Fruit fly (Drosophila melanogaster): ENCODE data around the gene TwdlD.

The TwdlD gene

DNA sequence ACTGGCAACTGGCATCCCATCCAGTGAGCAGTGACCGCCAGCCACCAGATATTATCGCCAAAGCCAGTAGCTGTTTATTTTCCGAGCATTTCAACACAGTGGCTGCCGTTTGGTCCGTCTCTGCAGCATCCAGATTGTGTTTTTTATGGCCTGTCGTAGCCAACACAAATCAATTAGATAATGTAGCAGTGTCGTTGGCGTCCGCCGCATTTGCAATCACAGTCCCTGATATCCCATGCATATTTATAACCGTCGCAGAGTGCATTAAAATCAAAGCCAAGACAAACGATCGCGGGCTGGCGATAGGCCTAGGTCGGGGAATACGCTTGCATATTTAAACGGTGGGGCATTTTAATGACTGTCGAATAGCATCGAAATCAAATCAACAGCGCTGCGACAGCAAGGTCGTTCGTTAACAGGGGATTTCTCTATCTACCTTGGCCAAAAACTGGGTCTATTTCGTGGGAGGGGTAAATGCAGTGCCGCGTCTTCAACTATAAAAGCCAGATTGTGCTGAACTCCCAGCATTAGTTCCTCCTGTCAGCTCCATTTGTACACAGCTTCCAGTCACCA lies at the start of gene TwdlD:
Gene TwdlD, plus strand, starts transcription at position 523 of the 573 bp plus-strand sequence.
- TF ChIP-seq woc (GFP tag; optimal IDR thresholded peaks at IDR 0.05) (no peak), ey (GFP tag; optimal IDR thresholded peaks at IDR 0.05) (no peak)

- TF ChIP-seq Mio (GFP tag; optimal IDR thresholded peaks at IDR 0.05) (no peak), jim (GFP tag; optimal IDR thresholded peaks at IDR 0.05) (no peak), Rel (GFP tag; optimal IDR thresholded peaks at IDR 0.05) (no peak), Rel (tag; optimal IDR thresholded peaks at IDR 0.05) (no peak), CrebA (GFP tag; optimal IDR thresholded peaks at IDR 0.05; ENCODE audit: borderline replicate concordance) (no peak), dsf (GFP tag; optimal IDR thresholded peaks at IDR 0.05; ENCODE audit: borderline replicate concordance) (no peak), Dif (GFP tag; optimal IDR thresholded peaks at IDR 0.05; ENCODE audit: partially characterized antibody) (no peak), lola (GFP tag; optimal IDR thresholded peaks at IDR 0.05) (no peak), Abd-B (GFP tag; optimal IDR thresholded peaks at IDR 0.05) (no peak), GATAd (GFP tag; optimal IDR thresholded peaks at IDR 0.05) (no peak), pan (optimal IDR thresholded peaks at IDR 0.05) (no peak), rgr (GFP tag; optimal IDR thresholded peaks at IDR 0.05) (no peak), foxo (GFP tag; optimal IDR thresholded peaks at IDR 0.05) (no peak), CG32264 (GFP tag; optimal IDR thresholded peaks at IDR 0.05) (no peak), psq (GFP tag; optimal IDR thresholded peaks at IDR 0.05) (no peak), dmrt93B (GFP tag; optimal IDR thresholded peaks at IDR 0.05) (no peak), dl (GFP tag; optimal IDR thresholded peaks at IDR 0.05; ENCODE audit: insufficient read depth in 1 of 2, partially characterized antibody in 2 of 2) (no peak), woc (GFP tag; optimal IDR thresholded peaks at IDR 0.05) (no peak), N (GFP tag; optimal IDR thresholded peaks at IDR 0.05) (no peak), usp (GFP tag; optimal IDR thresholded peaks at IDR 0.05) (no peak), Myc (optimal IDR thresholded peaks at IDR 0.05) (no peak)
Measured at dm6 chr3R:26593847-26594542, 45.8 kb upstream of the TwdlD start.

DNA sequence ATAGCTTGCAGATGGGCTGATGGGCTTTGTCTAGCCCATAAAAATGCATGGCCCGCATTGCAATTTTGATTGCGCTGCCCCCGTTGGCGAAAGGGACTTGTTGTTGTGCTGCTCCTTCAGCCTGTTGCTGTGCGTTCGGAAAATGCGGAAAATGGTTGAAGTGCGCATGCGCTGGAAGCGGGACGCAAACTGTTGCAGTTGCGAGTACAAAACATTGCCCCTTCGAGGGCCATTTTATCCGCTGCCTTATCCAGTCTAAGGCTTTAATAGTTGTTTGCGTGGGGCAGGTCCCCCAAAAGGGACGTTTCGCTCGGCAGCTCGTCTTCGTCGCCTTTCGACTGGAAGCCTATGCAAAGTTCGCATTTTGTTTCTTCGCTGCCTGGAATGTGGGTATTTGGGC lies 33.3 kb upstream of the TwdlD start:
- TF ChIP-seq fru (GFP tag; optimal IDR thresholded peaks at IDR 0.05) (no peak), Myc (optimal IDR thresholded peaks at IDR 0.05) (no peak), dl (GFP tag; optimal IDR thresholded peaks at IDR 0.05; ENCODE audit: insufficient read depth in 1 of 2, partially characterized antibody in 2 of 2) (no peak), brk (GFP tag; optimal IDR thresholded peaks at IDR 0.05) (no peak), usp (GFP tag; optimal IDR thresholded peaks at IDR 0.05) (no peak), br (GFP tag; optimal IDR thresholded peaks at IDR 0.05) (no peak), rgr (GFP tag; optimal IDR thresholded peaks at IDR 0.05) (no peak), dmrt93B (GFP tag; optimal IDR thresholded peaks at IDR 0.05) (no peak), HLH106 (tag; optimal IDR thresholded peaks at IDR 0.05) (no peak), Hnf4 (GFP tag; optimal IDR thresholded peaks at IDR 0.05) (no peak), foxo (GFP tag; optimal IDR thresholded peaks at IDR 0.05) (no peak), ey (GFP tag; optimal IDR thresholded peaks at IDR 0.05) (no peak), CG9705 (GFP tag; optimal IDR thresholded peaks at IDR 0.05) (no peak), jim (GFP tag; optimal IDR thresholded peaks at IDR 0.05) (no peak), Dif (GFP tag; optimal IDR thresholded peaks at IDR 0.05; ENCODE audit: partially characterized antibody) (no peak), psq (GFP tag; optimal IDR thresholded peaks at IDR 0.05) (no peak), Abd-B (GFP tag; optimal IDR thresholded peaks at IDR 0.05) (no peak), sage (GFP tag; optimal IDR thresholded peaks at IDR 0.05) (no peak), Hr83 (GFP tag; optimal IDR thresholded peaks at IDR 0.05; ENCODE audit: poor library complexity, severe bottlenecking) (no peak), sv (GFP tag; optimal IDR thresholded peaks at IDR 0.05) (no peak)

DNA sequence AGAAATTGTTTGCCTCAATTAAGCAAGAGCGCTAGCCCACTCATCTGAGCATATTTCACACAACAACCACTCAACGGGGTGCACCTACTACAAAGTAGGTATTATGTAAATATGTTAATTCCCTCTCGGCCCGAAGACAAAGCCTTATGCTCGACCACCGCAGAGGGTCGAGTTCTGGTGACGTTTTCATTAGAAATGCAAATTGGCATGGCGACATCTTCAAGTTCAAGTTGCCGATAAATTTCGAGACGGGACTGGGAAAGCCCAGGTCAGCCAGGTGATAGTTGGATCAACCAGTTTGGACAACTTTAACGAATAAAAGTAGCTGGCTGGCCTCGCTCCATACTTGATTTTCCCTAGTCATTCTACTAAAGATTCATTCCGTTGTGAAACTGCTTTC lies 24.4 kb upstream of the TwdlD start:
- TF ChIP-seq CrebA (GFP tag; optimal IDR thresholded peaks at IDR 0.05; ENCODE audit: borderline replicate concordance): no peak
- TF ChIP-seq usp (GFP tag; optimal IDR thresholded peaks at IDR 0.05): no peak
- no peak for TF ChIP-seq sv (GFP tag; optimal IDR thresholded peaks at IDR 0.05)
- no peak for TF ChIP-seq Sp1 (GFP tag; optimal IDR thresholded peaks at IDR 0.05)
- TF ChIP-seq GATAd (GFP tag; optimal IDR thresholded peaks at IDR 0.05): no peak
- TF ChIP-seq Hnf4 (GFP tag; optimal IDR thresholded peaks at IDR 0.05): no peak
- no peak for TF ChIP-seq HLH106 (tag; optimal IDR thresholded peaks at IDR 0.05)
- TF ChIP-seq lola (GFP tag; optimal IDR thresholded peaks at IDR 0.05): no peak
- TF ChIP-seq dsf (GFP tag; optimal IDR thresholded peaks at IDR 0.05; ENCODE audit: borderline replicate concordance): no peak
- no peak for TF ChIP-seq OdsH (GFP tag; optimal IDR thresholded peaks at IDR 0.05)
- TF ChIP-seq rgr (GFP tag; optimal IDR thresholded peaks at IDR 0.05): no peak
- no peak for TF ChIP-seq foxo (GFP tag; optimal IDR thresholded peaks at IDR 0.05)
- no peak for TF ChIP-seq br (GFP tag; optimal IDR thresholded peaks at IDR 0.05)
- TF ChIP-seq dl (GFP tag; optimal IDR thresholded peaks at IDR 0.05; ENCODE audit: insufficient read depth in 1 of 2, partially characterized antibody in 2 of 2): no peak
- no peak for TF ChIP-seq h (GFP tag; optimal IDR thresholded peaks at IDR 0.05)
- no peak for TF ChIP-seq tai (GFP tag; optimal IDR thresholded peaks at IDR 0.05)
- no peak for TF ChIP-seq Rel (GFP tag; optimal IDR thresholded peaks at IDR 0.05)
- no peak for TF ChIP-seq Rel (tag; optimal IDR thresholded peaks at IDR 0.05)
- no peak for TF ChIP-seq Jra (GFP tag; optimal IDR thresholded peaks at IDR 0.05)
- TF ChIP-seq Dfd (GFP tag; optimal IDR thresholded peaks at IDR 0.05): no peak
